Worm (Caenorhabditis elegans): ENCODE results near the gene T19D2.3.

The T19D2.3 gene

ce11 chrX:3970786-3971185, 31.7 kb downstream of the T19D2.3 start:
- TF ChIP-seq nhr-23 (tag; optimal IDR thresholded peaks at IDR 0.05) (no peak), snpc-4 (tag; optimal IDR thresholded peaks at IDR 0.05) (no peak), nhr-237 (tag; optimal IDR thresholded peaks at IDR 0.05) (no peak), fkh-2 (tag; optimal IDR thresholded peaks at IDR 0.05) (no peak), nhr-77 (tag; optimal IDR thresholded peaks at IDR 0.05) (no peak), R02D3.7 (tag; optimal IDR thresholded peaks at IDR 0.05) (no peak), ztf-4 (tag; optimal IDR thresholded peaks at IDR 0.05) (no peak), ztf-11 (tag; optimal IDR thresholded peaks at IDR 0.05) (no peak), fos-1 (tag; optimal IDR thresholded peaks at IDR 0.05) (no peak)

ce11 chrX:3973534-3973933, 34.5 kb downstream of the T19D2.3 start, which contains the start of gene C16B8.4:
Gene C16B8.4, minus strand, starts transcription at chrX:3973634.
- TF ChIP-seq snpc-4 (tag; optimal IDR thresholded peaks at IDR 0.05) (no peak), zag-1 (tag; optimal IDR thresholded peaks at IDR 0.05) (no peak), nhr-43 (tag; optimal IDR thresholded peaks at IDR 0.05; ENCODE audit: poor library complexity, severe bottlenecking) (no peak), pqm-1 (tag; optimal IDR thresholded peaks at IDR 0.05) (no peak), lin-15B (tag; optimal IDR thresholded peaks at IDR 0.05) (no peak), nhr-28 (tag; optimal IDR thresholded peaks at IDR 0.05) (no peak), R02D3.7 (tag; optimal IDR thresholded peaks at IDR 0.05) (no peak), pha-4 (tag; optimal IDR thresholded peaks at IDR 0.05) (no peak), ceh-82 (tag; optimal IDR thresholded peaks at IDR 0.05) (no peak), fkh-2 (tag; optimal IDR thresholded peaks at IDR 0.05) (no peak), hmg-11 (tag; optimal IDR thresholded peaks at IDR 0.05) (no peak), ztf-4 (tag; optimal IDR thresholded peaks at IDR 0.05) (no peak)

ce11 chrX:3974160-3974559, 35.1 kb downstream of the T19D2.3 start:
- no peak for TF ChIP-seq pha-4 (tag; optimal IDR thresholded peaks at IDR 0.05)
- no peak for TF ChIP-seq eor-1 (tag; optimal IDR thresholded peaks at IDR 0.05)
- no peak for TF ChIP-seq ceh-28 (tag; optimal IDR thresholded peaks at IDR 0.05)
- no peak for TF ChIP-seq tbx-2 (tag; optimal IDR thresholded peaks at IDR 0.05)
- TF ChIP-seq nfya-1 (tag; optimal IDR thresholded peaks at IDR 0.05; ENCODE audit: insufficient read depth): peak; percentile 25

ce11 chrX:3976755-3977154, 37.7 kb downstream of the T19D2.3 start:
- TF ChIP-seq lin-39 (tag; optimal IDR thresholded peaks at IDR 0.05) (peak; percentile 8), skn-1 (tag; optimal IDR thresholded peaks at IDR 0.05) (no peak)

ce11 chrX:3977271-3977670, 38.2 kb downstream of the T19D2.3 start:
- no peak for TF ChIP-seq fkh-2 (tag; optimal IDR thresholded peaks at IDR 0.05)
- no peak for TF ChIP-seq unc-62 (GFP tag; optimal IDR thresholded peaks at IDR 0.05)
- TF ChIP-seq nhr-237 (tag; optimal IDR thresholded peaks at IDR 0.05): no peak
- no peak for TF ChIP-seq snpc-4 (tag; optimal IDR thresholded peaks at IDR 0.05)
- TF ChIP-seq ceh-16 (tag; optimal IDR thresholded peaks at IDR 0.05): no peak
- no peak for TF ChIP-seq egl-5 (tag; optimal IDR thresholded peaks at IDR 0.05)
- no peak for TF ChIP-seq lsy-12 (tag; optimal IDR thresholded peaks at IDR 0.05)
- no peak for TF ChIP-seq pqm-1 (tag; optimal IDR thresholded peaks at IDR 0.05)
- TF ChIP-seq unc-39 (tag; optimal IDR thresholded peaks at IDR 0.05): no peak

ce11 chrX:3979146-3979545, 40.1 kb downstream of the T19D2.3 start:
- TF ChIP-seq fkh-2 (tag; optimal IDR thresholded peaks at IDR 0.05) (no peak), ceh-82 (tag; optimal IDR thresholded peaks at IDR 0.05) (no peak), egl-5 (tag; optimal IDR thresholded peaks at IDR 0.05) (no peak), fkh-10 (GFP tag; optimal IDR thresholded peaks at IDR 0.05) (no peak), nhr-11 (tag; optimal IDR thresholded peaks at IDR 0.05) (no peak), hmg-11 (tag; optimal IDR thresholded peaks at IDR 0.05) (no peak), skn-1 (tag; optimal IDR thresholded peaks at IDR 0.05) (no peak), jun-1 (tag; optimal IDR thresholded peaks at IDR 0.05) (no peak), unc-62 (GFP tag; optimal IDR thresholded peaks at IDR 0.05) (no peak), ceh-28 (tag; optimal IDR thresholded peaks at IDR 0.05) (no peak)

- TF ChIP-seq pha-4 (tag; optimal IDR thresholded peaks at IDR 0.05) (peak; percentile 55), elt-3 (tag; optimal IDR thresholded peaks at IDR 0.05) (no peak), fos-1 (tag; optimal IDR thresholded peaks at IDR 0.05) (peak; percentile 24)
Observed at ce11 chrX:3982370-3982769, 43.3 kb downstream of the T19D2.3 start.

All from whole organism, L3 larva.